Worm (Caenorhabditis elegans) whole organism, dauer: ENCODE results near the gene mdt-9.

Experiments used
- unc-62 ChIP-seq: sonication (generic microtip); optimal IDR thresholded peaks from 2 replicates; lab custom pipeline; 2017; ENCODE audit warnings: missing biosample characterization, missing genetic modification reagents, missing genetic modification characterization

mdt-9 gene

DNA sequence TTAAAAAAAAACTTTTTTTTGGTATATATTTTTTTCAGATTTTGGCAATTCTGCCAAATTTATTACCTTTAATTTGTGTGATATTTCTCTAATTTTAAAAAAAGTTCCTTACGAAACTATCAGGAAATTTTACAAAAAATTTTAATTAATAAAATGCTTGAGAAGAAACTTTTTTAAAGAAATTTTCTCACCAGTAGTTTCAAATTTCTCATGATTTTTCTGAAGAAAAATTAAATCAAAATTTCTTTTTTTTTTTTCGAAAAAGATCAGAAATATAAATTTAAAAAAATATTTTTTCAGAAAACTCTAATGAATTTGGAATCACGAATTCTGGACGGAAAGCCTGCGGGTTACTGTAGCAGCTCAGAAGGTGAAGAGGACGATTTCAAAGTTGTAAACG lies 8.5 kb upstream of the mdt-9 start, which contains the start of gene mau-8:
TSS of gene mau-8 (plus strand) at position 301 of the 400 bp plus-strand sequence.
- no peak for TF ChIP-seq unc-62

DNA sequence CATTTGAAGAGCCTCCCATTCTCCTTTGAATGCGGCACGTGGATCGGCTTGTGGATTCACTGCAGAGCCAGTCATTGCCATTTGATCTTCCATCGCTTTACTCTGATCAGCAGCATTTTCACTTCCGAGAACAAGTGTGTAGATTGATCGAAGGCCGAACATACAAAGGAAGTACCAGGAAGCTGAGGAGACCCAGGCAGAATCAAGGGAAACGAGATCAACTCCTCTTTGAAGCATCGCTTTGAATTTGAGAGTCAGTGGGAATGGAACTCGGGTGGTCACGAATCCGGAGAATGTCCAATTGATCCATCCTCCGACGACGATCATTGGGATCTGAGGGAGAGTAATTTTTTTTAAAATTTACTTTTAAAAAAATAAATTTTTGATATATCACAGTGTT lies 5.7 kb upstream of the mdt-9 start:
- TF ChIP-seq unc-62, result no peak

DNA sequence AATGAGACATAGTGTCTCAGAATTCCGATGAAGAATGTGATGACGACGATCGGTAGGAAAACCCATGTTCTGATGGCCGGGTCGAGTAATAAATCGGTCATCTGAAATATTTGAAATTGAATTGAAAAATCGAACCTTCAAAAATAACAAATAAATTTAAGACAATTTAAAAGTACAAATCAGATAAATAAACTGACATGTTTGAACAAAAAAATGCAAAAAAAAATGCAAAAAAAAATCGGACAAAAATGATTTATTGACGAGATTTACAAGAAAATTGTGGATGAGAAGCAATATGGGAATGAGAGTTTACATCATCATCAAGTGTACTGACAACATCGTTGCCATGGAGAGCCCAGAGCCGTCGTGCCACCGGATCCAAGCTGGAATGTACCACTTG lies 4.4 kb upstream of the mdt-9 start, which contains the start of gene emc-3:
TSS of gene emc-3 (minus strand) at position 101 of the 400 bp plus-strand sequence.
- TF ChIP-seq unc-62, result no peak

DNA sequence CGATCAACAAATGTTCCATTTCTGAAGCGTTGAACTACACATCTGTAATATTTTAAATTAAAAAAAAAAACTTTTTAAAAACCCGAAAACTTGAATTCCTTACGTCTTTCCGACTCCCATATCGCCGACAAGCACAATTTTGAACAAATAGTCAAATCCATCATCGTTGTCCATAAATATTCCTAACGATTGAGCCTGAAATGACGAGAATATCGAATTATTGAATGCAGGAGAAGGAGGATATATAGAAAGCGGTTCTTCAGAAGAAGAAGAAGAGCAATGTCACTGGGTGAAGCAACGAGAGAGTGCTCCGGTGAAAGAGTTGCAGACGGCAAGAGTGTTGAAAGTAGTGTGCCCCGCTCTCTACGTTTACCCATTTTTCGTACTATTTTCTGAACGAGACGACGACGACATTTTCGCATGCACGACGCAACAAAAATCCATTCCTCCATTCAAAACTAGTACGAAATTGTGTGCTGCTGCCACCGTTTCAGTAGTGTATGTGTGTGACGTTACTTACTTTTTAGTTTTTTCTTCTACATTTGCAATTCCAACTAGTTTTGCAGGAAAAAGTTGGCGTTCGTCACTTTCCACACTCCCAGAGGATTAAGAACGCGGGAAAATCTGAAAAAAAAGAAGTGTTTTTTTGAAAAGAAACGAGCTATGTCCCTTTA lies 2.3 kb upstream of the mdt-9 start, which contains the start of gene rab-19:
TSS of gene rab-19 (minus strand) at position 624 of the 674 bp plus-strand sequence.
- TF ChIP-seq unc-62, result no peak

DNA sequence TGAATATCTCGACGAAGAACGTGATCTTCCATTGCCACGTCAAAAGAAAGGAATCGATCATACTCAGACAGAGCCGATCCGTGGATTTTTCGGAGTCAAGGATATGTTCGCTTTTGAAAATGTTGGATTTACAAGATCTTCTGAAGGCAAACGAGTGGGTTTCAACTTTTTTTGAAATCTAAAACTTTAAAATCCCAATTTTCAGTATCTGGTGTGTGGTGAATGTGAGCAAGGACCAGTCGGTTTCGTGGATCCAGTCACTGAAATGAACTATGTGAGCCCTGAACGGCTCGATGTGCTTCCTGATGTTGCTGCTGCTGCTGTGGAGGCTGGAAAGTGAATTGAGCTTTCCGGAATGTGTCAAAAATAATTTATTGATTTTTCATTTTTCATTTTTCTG lies 723 bp downstream of the mdt-9 start, which contains the start of gene lsm-3:
TSS of gene lsm-3 (plus strand) at position 301 of the 400 bp plus-strand sequence.
- TF ChIP-seq unc-62, result no peak

DNA sequence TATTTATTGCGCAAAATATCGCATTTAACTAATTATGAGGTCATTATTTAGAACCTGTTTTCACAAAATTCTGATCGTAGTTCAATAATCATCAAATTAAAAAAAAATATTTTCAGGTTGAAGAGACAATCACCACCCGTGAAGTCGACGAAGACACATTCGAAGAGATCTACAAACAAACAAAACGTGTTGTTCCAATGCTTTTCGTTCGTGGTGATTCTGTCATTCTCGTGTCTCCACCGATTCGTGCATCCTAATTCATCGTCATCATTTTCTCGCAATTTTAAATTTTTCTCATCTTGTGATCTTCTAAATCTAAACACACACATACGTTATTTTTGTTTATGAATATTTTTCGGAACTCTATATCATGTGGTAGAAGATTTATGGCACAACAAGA lies 2.6 kb downstream of the mdt-9 start:
- TF ChIP-seq unc-62, result no peak

DNA sequence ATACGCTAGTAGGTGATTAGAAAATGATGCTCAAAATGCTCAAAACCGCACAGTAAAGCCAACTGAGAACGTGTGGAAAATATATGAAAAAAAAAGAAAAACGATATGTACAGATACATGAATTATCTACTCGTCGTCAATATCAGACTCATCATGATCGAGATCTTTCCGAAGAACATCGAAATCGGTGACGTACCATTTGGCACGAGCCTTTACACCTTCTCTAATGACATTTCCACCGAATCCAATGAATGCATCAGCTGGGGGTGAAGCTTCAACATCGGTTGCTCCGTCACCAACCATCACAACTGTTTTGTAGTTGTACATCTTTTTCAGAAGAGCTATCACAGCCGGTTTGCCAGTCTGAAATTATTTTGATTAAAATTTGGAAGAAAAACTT lies 3.1 kb downstream of the mdt-9 start:
- TF ChIP-seq unc-62, result no peak

DNA sequence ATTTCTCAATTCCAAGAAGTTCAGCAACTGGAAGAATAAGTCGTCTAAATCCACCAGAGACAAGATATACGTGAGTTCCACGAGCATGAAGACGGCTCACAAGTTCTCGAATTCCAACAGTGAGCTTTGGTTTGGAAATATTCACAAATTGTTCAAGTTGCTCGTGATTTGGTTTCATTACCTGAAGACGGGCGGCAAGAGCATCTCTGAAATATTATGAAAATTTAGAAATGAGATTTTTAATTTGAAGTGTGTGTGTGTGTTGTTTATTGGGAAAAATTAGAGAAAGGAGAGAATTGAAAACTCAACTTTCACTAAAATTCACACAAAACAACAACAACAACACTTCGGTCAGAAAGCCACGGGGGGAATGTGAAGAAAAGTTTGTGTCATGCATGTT lies 4.6 kb downstream of the mdt-9 start:
- no peak for TF ChIP-seq unc-62

DNA sequence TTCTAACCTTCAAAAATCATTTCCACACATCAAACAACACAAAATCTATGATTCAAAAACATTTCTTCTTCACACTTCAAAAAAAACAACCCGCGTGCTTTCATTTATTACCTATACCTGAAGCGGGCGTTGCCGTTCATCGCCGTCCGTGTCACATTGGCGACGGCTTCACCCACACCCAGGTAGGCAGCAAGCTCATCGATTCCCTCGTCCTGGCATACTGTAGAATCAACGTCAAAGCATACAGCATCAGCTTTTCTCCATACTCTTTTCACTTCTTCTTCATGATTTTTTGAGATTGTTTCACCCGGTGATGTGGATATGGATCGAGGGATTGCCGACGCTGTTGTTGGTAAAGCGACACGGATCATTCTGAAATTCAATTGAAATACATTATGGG lies 6.0 kb downstream of the mdt-9 start:
- TF ChIP-seq unc-62, result no peak

DNA sequence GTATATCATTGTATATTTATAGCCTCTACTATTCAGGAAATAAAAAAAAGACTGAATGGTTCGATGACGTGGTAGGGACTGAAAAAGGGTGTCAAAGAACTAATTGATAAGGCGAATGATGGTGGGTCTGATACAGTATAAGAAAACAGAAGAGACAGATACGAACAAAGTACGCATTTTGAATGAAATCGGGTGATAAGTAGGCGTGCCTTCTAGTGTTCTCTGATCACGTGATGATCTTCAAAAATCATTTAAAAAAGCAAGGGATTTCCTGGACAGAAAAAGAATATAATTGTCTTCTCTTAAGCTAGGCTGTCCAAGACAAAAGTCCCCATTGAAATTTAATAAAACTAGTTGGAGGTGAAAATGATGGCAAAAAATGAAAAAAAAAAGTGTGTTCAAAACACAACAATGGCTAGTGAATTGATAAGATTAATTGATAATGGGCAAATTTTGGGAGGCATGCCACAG lies 7.1 kb downstream of the mdt-9 start:
- no peak for TF ChIP-seq unc-62

DNA sequence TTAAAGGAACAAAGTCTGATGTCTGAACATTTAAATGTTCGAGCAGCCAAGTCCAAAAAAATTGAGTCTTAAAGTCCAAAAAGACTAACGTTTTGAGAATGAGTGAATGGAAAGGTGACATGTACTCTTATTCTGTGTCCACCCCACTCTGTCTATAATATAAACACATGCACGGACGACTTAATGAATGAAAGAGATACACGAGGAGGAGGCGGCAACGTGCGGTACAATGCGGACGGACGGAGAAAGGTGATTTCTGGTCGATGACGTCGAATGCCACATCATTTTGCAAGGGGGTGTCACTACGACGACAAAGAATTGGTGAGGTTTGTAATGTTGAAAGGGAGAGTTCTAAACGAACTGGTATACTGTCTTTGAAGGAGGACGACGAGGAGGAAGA lies 8.5 kb downstream of the mdt-9 start:
- no peak for TF ChIP-seq unc-62

DNA sequence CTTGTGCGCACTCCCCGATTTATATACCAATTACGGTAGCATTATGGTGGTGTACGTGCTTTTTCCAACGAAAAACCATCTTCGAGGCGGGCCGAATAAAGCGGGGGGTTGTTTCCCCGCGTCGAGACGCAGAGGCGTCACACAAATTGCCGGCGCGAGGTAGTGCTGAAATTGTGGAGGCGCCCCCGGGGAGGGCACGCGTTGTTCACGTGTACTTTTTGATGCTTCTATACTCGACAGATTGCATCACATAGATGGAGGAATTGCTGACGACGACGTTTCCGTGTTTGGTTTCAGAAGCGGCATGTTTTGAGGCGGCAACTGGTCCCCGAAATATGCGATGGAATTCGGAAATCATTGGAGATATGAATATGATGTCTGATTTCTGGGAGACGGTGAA lies 9.1 kb downstream of the mdt-9 start:
- TF ChIP-seq unc-62, result no peak

DNA sequence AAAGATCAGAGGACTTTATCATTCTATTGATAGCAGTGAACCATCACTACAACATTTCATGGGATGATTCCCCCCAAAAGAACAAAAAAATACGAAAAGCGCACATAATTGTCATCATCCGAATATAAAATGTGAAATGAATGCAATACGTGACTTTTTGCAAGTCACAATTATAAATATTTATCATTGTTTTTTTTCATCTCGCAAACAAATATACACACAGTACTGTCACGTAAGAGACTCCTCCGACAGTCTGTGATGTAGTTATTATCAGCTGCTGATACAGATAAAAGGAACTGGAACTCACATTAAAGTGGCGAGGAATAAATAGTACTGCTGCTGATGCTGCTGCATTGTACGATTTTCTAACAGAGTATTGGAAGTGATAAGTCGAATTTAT lies 10.2 kb downstream of the mdt-9 start:
- TF ChIP-seq unc-62, result no peak

DNA sequence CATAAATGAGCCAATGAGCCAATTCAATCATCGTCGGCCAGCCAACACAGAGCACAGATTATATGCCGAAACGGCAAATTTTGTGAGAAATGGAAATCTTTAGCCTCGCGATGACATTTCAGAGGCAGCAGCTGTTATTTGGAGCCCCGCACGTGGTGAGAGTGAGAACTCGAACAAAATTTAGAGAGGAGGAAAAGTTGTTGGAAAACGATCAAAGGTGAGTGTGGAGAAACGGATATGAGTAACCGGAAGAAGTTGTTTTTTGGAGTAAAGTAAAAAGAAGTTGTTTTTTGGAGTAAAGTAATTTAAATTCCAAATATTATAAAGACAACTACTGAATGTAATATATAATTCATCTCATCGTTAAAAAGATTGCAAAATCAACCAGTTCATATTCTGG lies 12.5 kb downstream of the mdt-9 start, which contains the start of gene Y62E10A.13:
TSS of gene Y62E10A.13 (minus strand) at position 326 of the 400 bp plus-strand sequence.
- TF ChIP-seq unc-62, result no peak

DNA sequence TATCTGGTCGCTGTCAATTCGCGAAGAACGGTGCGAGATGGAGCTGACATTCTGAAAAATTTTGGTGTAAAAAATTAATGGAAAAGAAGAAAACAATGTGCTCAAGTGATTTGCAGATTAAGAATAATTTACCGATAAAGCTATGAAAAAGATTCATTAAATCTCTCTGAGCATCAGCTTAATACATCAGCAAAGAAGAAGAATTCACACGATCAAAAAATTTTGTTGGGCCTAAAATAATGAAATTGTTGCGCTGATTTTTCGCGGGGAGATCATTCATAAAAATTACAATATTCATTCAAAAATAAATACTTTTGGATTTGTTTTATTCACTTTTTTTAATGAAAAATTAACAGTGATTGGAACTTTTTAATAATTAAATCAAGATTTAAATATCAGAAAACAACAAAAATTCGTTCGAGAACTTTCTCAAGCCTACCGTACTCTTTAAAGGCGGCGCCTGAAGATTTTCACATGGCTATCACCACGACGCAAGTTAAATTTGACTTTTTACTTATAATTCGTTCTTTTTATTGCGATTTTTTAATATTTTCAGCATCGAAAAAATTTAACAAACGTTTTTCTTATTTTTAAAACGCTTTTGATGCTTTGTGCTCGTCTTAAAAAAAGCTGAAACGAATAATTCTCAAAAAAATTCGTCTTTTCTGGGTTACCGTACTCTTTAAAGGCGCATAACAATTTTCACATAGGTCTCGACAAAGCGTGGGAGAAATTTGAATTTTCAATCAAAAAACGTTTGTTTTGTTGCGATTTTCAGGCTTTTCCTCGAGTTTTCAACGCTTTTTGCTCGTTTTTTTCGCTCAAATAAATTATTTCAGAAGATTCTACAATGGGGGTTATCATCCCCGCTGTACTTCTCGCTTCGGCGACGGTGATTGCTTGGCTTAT lies 14.5 kb downstream of the mdt-9 start, which contains the start of the genes memi-2 and cyp-31A5:
TSS of gene memi-2 (minus strand) at position 51 of the 909 bp plus-strand sequence.
TSS of gene cyp-31A5 (plus strand) at position 834 of the 909 bp plus-strand sequence.
- TF ChIP-seq unc-62, result no peak

DNA sequence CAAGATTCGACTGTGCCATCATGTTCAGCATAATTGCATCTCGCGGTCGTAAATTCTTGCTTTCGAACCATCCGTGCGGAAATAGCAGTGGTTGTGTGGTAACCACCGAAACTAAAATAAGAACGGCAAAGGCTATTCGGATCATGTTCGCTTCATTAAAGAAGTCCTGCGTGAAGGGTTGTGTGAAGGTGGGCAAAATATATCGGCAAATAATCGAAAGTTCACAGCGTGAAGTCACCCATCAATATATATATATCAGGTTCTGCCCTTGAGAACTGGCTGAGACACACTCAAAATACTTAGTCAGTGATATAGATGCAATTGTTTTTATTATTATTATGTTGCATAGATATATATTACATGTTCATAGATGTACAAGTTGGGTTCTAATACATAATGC lies 21.8 kb downstream of the mdt-9 start, which contains the start of gene Y62E10A.19:
TSS of gene Y62E10A.19 (minus strand) at position 289 of the 400 bp plus-strand sequence.
- TF ChIP-seq unc-62, result no peak

DNA sequence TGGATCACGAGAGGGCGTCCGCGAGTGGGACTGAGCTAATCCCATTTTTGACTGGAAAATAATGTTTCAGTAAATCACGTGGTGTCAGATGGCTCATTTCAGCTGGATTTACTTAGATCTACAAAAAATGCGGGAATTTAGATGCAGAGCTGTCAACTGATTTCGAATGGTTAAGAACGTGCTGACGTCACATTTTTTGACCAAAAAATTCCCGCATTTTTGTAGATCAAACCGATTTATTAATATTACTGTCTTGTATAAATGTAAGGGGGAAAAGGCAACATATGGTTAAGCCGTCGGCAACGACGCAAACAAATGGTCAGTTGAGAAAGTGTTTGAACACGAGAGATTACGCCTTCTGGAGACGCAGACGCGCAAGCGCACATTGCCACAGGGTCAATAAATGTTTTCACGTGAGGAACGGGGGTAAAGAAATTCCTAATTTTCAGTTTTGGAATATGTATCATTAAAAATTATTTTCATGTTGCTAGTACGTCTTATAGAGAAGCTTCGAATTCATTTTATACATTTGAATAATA lies 26.7 kb downstream of the mdt-9 start, which contains the start of gene gcl-1:
TSS of gene gcl-1 (minus strand) at position 51 of the 539 bp plus-strand sequence.
- TF ChIP-seq unc-62, result no peak
